Fruit fly (Drosophila melanogaster) whole organism: ENCODE data around the gene ThrRS.

ENCODE experiments used
- Dll ChIP-seq: fragments of >200 bp; optimal IDR thresholded peaks from 2 replicates; lab custom pipeline; 2017
- EcR ChIP-seq, 2 experiments: fragments of >200 bp; optimal IDR thresholded peaks; 2 replicates each; lab custom pipeline; 2017; ENCODE audit warnings: missing biosample characterization in 2 of 2, missing genetic modification characterization in 2 of 2, missing genetic modification reagents in 2 of 2
- pan ChIP-seq: fragments of >200 bp; optimal IDR thresholded peaks from 2 replicates; lab custom pipeline; 2017
- psq ChIP-seq: fragments of >200 bp; optimal IDR thresholded peaks from 2 replicates; lab custom pipeline; 2017
- usp ChIP-seq: fragments of >200 bp; optimal IDR thresholded peaks from 2 replicates; lab custom pipeline; 2017; ENCODE audit warnings: missing biosample characterization, missing genetic modification characterization, mixed read lengths

dm6 chr2L:12092719-12093118 lies 10.8 kb upstream of the ThrRS start:
- TF ChIP-seq usp (GFP tag; lab: Kevin White, UChicago) (no peak), pan (lab: Kevin White, UChicago) (no peak), Dll (lab: Kevin White, UChicago) (no peak), psq (no peak), EcR (GFP tag; optimal IDR thresholded peaks at IDR 0.05; lab: Kevin White, UChicago) (no peak)
